Fruit fly (Drosophila melanogaster): ENCODE measurements around the gene CG14422.

DNA sequence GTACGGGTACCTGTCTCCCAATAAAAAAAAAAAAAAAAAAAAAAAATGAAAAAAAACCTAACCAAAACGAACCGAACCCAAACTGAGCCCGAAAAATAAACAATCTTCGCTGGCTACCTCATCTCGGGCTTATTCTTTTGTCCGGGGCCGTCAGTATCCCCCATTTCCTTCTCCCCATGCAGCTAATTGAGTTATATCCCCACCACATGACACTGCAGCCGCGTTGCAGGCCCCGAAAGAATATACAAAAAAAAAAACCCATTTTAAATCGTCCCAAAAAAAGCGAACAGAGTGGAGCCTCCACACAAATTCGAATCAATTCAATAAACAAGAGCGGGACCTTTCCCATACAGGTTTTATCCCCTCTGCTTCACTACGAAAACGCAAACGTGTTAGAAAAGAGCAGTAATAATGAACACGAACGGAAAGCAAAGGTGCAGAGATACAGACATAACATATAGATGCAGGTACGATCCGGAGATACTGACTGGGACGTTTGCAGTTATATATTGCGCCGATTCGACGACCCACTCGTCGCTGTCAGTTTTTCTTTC is 21.6 kb downstream of the CG14422 start:
- TF ChIP-seq CTCF (optimal IDR thresholded peaks at IDR 0.05) (no peak), CG8478 (optimal IDR thresholded peaks at IDR 0.05) (no peak)

All from S2 (cell line).